Fruit fly (Drosophila melanogaster): ENCODE measurements around the gene CstF64.

The CstF64 gene

DNA sequence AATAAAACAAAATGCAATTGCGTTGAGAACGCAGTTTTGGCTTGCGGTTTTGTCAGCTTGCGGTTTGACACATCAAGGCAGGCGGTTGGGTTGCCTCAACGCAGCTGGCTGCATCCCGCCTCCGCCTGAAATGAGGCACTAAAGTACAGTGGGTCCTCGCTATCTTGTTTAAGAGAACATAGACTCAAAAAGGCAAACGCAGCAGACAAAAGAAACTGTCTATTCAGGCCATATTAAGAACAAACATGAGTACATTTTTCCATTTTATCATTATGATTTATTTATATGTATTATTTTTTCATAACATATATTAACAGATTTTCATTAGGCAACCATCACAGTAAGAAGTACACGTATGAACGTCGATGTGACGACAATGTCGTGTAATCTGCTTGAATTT is 19.8 kb upstream of the CstF64 start:
- TF ChIP-seq HLH106 (tag; optimal IDR thresholded peaks at IDR 0.05) = peak; percentile 1
- TF ChIP-seq Dif (GFP tag; optimal IDR thresholded peaks at IDR 0.05; ENCODE audit: partially characterized antibody) = no peak

DNA sequence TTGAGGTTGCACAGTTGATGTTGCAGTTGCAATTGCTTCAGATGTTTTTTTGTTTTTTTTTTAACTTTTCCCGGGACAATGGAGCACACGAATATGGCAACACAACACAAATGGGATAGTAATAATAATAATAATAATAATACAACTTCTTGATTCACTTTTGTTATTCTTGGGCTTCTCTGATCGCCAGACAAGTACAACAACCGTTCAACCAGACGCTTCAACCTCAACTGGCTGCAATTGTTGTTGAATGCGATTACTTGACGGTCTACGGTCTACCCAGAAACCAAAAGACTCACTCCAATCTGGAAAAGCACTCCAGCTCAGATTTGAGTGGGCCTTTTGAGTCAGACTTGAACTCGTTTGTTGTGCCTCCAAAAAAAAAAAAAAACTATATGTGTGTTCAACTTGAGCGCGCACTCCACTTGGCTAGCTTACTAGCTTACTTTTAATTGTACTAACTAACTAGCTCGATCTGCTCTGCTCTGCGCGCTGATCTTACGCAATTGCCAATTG is 18.1 kb upstream of the CstF64 start, which contains the start of gene CG14301:
Gene CG14301 (minus strand): TSS at position 216 of the 516 bp plus-strand sequence.
- no peak for TF ChIP-seq CrebA (GFP tag; optimal IDR thresholded peaks at IDR 0.05; ENCODE audit: borderline replicate concordance)
- TF ChIP-seq Hnf4 (GFP tag; optimal IDR thresholded peaks at IDR 0.05) = no peak
- no peak for TF ChIP-seq Abd-B (GFP tag; optimal IDR thresholded peaks at IDR 0.05)
- no peak for TF ChIP-seq rgr (GFP tag; optimal IDR thresholded peaks at IDR 0.05)
- TF ChIP-seq Myc (optimal IDR thresholded peaks at IDR 0.05) = no peak
- TF ChIP-seq lola (GFP tag; optimal IDR thresholded peaks at IDR 0.05) = no peak

DNA sequence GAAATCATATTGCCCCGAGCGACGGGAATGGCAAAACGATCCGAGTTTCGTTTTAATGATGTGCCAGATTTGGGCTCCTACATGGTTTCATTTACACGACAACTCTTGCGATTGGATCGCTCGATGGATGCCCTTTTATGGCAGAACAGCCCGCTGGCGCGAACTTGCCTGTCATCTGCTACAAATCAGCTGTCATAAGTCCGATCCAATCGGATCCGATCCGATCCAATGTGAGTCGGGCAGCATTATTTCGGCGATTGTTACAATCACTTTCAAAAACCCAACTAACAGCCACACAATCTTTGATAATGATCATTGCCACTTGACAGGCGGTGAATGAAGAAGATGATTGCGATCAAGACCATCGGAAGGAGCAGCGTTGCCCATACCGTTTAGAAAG is 15.8 kb upstream of the CstF64 start:
- TF ChIP-seq dsf (GFP tag; optimal IDR thresholded peaks at IDR 0.05; ENCODE audit: borderline replicate concordance) = no peak
- TF ChIP-seq Abd-B (GFP tag; optimal IDR thresholded peaks at IDR 0.05) = no peak
- no peak for TF ChIP-seq CG9705 (GFP tag; optimal IDR thresholded peaks at IDR 0.05)
- TF ChIP-seq dl (GFP tag; optimal IDR thresholded peaks at IDR 0.05; ENCODE audit: insufficient read depth in 1 of 2, partially characterized antibody in 2 of 2) = no peak
- TF ChIP-seq CrebA (GFP tag; optimal IDR thresholded peaks at IDR 0.05; ENCODE audit: borderline replicate concordance) = no peak
- TF ChIP-seq pan (optimal IDR thresholded peaks at IDR 0.05) = no peak
- no peak for TF ChIP-seq Hr83 (GFP tag; optimal IDR thresholded peaks at IDR 0.05; ENCODE audit: poor library complexity, severe bottlenecking)
- TF ChIP-seq jim (GFP tag; optimal IDR thresholded peaks at IDR 0.05) = no peak
- no peak for TF ChIP-seq Vsx2 (GFP tag; optimal IDR thresholded peaks at IDR 0.05; ENCODE audit: partially characterized antibody)
- TF ChIP-seq h (GFP tag; optimal IDR thresholded peaks at IDR 0.05) = no peak
- no peak for TF ChIP-seq OdsH (GFP tag; optimal IDR thresholded peaks at IDR 0.05)
- no peak for TF ChIP-seq Rel (GFP tag; optimal IDR thresholded peaks at IDR 0.05)
- TF ChIP-seq Rel (tag; optimal IDR thresholded peaks at IDR 0.05) = no peak
- TF ChIP-seq brk (GFP tag; optimal IDR thresholded peaks at IDR 0.05) = no peak
- TF ChIP-seq CG32264 (GFP tag; optimal IDR thresholded peaks at IDR 0.05) = no peak
- no peak for TF ChIP-seq ey (GFP tag; optimal IDR thresholded peaks at IDR 0.05)

DNA sequence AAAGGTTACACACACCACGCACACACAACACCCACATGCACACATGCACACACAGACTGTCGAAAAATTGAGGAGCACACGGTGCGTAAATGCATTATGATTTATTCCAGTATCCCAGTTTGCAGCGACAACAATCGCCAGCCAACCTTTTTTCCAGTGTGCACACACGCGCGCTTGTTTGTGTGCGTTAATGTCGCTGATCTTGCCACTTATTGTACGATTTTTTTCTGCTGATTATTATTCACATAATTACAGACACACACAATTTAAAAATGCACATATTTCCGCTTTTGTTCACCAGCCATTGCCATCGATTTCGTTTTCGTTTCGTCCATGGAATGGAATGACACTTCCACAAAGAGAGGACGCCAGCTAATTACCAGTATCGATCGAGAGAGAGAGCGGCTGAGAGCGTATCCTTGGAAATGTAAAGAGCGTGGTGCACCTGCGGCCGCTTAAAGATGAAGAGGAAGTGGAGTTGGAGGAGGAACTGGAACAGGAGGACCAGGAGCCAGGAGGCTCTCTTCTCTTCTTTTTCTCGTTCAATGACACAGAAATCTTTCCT is 956 bp upstream of the CstF64 start:
- TF ChIP-seq CG9705 (GFP tag; optimal IDR thresholded peaks at IDR 0.05) (no peak), jim (GFP tag; optimal IDR thresholded peaks at IDR 0.05) (no peak), Vsx2 (GFP tag; optimal IDR thresholded peaks at IDR 0.05; ENCODE audit: partially characterized antibody) (peak; percentile 96), Mio (GFP tag; optimal IDR thresholded peaks at IDR 0.05) (no peak), dl (GFP tag; optimal IDR thresholded peaks at IDR 0.05; ENCODE audit: insufficient read depth in 1 of 2, partially characterized antibody in 2 of 2) (peak in 1 of 2 experiments; percentile 28), Dif (GFP tag; optimal IDR thresholded peaks at IDR 0.05; ENCODE audit: partially characterized antibody) (peak; percentile 51)

DNA sequence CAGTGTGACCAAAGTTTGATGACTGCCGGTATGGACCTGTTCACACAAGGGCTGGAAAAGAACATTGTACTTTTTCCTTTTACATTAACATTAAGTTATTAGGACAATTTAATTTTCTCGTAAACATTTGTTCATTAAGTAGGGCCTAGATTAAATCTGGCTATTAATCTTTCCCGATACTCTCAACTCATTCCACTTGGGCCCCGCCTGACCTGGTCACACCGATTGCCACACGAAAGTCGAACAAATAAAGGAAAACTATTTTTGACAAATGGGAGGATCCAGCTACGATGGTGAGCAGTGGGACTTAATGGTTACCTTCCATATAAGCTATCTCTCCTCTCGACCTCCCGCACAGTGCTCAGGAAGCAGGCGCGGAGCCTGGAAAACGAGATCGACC is 4.1 kb downstream of the CstF64 start, which contains the start of the genes Cpsf73 and Gos28:
Gene Cpsf73 (minus strand): TSS at position 28 of the 400 bp plus-strand sequence.
Gene Gos28 (plus strand): TSS at position 214 of the 400 bp plus-strand sequence.
- TF ChIP-seq N (GFP tag; optimal IDR thresholded peaks at IDR 0.05) (no peak), woc (GFP tag; optimal IDR thresholded peaks at IDR 0.05) (peak; percentile 39), CrebA (GFP tag; optimal IDR thresholded peaks at IDR 0.05; ENCODE audit: borderline replicate concordance) (no peak), Sp1 (GFP tag; optimal IDR thresholded peaks at IDR 0.05) (peak; percentile 23), Abd-B (GFP tag; optimal IDR thresholded peaks at IDR 0.05) (no peak), jim (GFP tag; optimal IDR thresholded peaks at IDR 0.05) (no peak), pan (optimal IDR thresholded peaks at IDR 0.05) (no peak), HLH106 (tag; optimal IDR thresholded peaks at IDR 0.05) (peak; percentile 13), usp (GFP tag; optimal IDR thresholded peaks at IDR 0.05) (no peak), sv (GFP tag; optimal IDR thresholded peaks at IDR 0.05) (no peak), Vsx2 (GFP tag; optimal IDR thresholded peaks at IDR 0.05; ENCODE audit: partially characterized antibody) (no peak), lola (GFP tag; optimal IDR thresholded peaks at IDR 0.05) (no peak), brk (GFP tag; optimal IDR thresholded peaks at IDR 0.05) (no peak), Hnf4 (GFP tag; optimal IDR thresholded peaks at IDR 0.05) (no peak), h (GFP tag; optimal IDR thresholded peaks at IDR 0.05) (peak; percentile 39), CG32264 (GFP tag; optimal IDR thresholded peaks at IDR 0.05) (no peak), foxo (GFP tag; optimal IDR thresholded peaks at IDR 0.05) (peak in 1 of 2 experiments; percentile 5), sage (GFP tag; optimal IDR thresholded peaks at IDR 0.05) (no peak), CG9705 (GFP tag; optimal IDR thresholded peaks at IDR 0.05) (no peak), Dfd (GFP tag; optimal IDR thresholded peaks at IDR 0.05) (no peak), dmrt93B (GFP tag; optimal IDR thresholded peaks at IDR 0.05) (no peak), rgr (GFP tag; optimal IDR thresholded peaks at IDR 0.05) (peak; percentile 53), Mio (GFP tag; optimal IDR thresholded peaks at IDR 0.05) (no peak), br (GFP tag; optimal IDR thresholded peaks at IDR 0.05) (no peak), dl (GFP tag; optimal IDR thresholded peaks at IDR 0.05; ENCODE audit: insufficient read depth in 1 of 2, partially characterized antibody in 2 of 2) (no peak), OdsH (GFP tag; optimal IDR thresholded peaks at IDR 0.05) (no peak), Rel (GFP tag; optimal IDR thresholded peaks at IDR 0.05) (no peak), Rel (tag; optimal IDR thresholded peaks at IDR 0.05) (peak; percentile 30)
